Worm (Caenorhabditis elegans) whole organism, L1 larva: ENCODE data around the gene pdhk-2.

Experiments used
- blmp-1 ChIP-seq: fragments of 150-350 bp; optimal IDR thresholded peaks from 2 replicates; lab custom pipeline; 2014; ENCODE audit warnings: missing biosample characterization, missing genetic modification characterization
- efl-1 ChIP-seq, 4 experiments: fragments of 150-350 bp; optimal IDR thresholded peaks in 3 of 4; peaks in 1 of 4; 1 replicate in 1 of 4; 2 replicates in 3 of 4; lab custom pipeline; 2014; ENCODE audit warnings: missing biosample characterization in 2 of 4, missing genetic modification characterization in 2 of 4, missing genetic modification reagents in 2 of 4
- egl-27 ChIP-seq, 2 experiments: fragments of 150-350 bp in 1 of 2; sonication (generic microtip); optimal IDR thresholded peaks; 3 replicates each; lab custom pipeline; 2017 to 2018; ENCODE audit warnings: missing biosample characterization in 2 of 2, missing genetic modification characterization in 2 of 2, missing genetic modification reagents in 2 of 2
- fkh-10 ChIP-seq: sonication (generic microtip); optimal IDR thresholded peaks from 2 replicates; lab custom pipeline; 2017; ENCODE audit warnings: missing biosample characterization, missing genetic modification reagents, missing genetic modification characterization
- fos-1 ChIP-seq: fragments of 150-350 bp; optimal IDR thresholded peaks from 2 replicates; lab custom pipeline; 2014; ENCODE audit warnings: missing biosample characterization, missing genetic modification characterization
- lin-15B ChIP-seq: fragments of 150-350 bp; sonication (generic microtip); optimal IDR thresholded peaks from 3 replicates; lab custom pipeline; 2014; ENCODE audit warnings: missing biosample characterization, missing genetic modification characterization
- mep-1 ChIP-seq: fragments of 150-350 bp; optimal IDR thresholded peaks from 2 replicates; lab custom pipeline; 2014; ENCODE audit warnings: missing biosample characterization, missing genetic modification characterization
- nhr-11 ChIP-seq: fragments of 150-350 bp; optimal IDR thresholded peaks from 2 replicates; lab custom pipeline; 2014; ENCODE audit warnings: missing biosample characterization, missing genetic modification characterization
- unc-62 ChIP-seq: fragments of 150-350 bp; optimal IDR thresholded peaks from 2 replicates; lab custom pipeline; 2014; ENCODE audit warnings: missing biosample characterization, missing genetic modification reagents, missing genetic modification characterization
- xbp-1 ChIP-seq: sonication (generic microtip); optimal IDR thresholded peaks from 2 replicates; lab custom pipeline; 2016; ENCODE audit warnings: missing genetic modification characterization, missing compliant biosample characterization
- zag-1 ChIP-seq: fragments of 150-350 bp; optimal IDR thresholded peaks from 2 replicates; lab custom pipeline; 2014; ENCODE audit warnings: missing biosample characterization, missing genetic modification characterization
- zip-4 ChIP-seq: fragments of 200-800 bp; sonication (Bioruptor generic); optimal IDR thresholded peaks from 2 replicates; lab custom pipeline; 2018; ENCODE audit warnings: mild to moderate bottlenecking, missing genetic modification characterization, moderate library complexity, missing compliant biosample characterization

- TF ChIP-seq egl-27 (tag; optimal IDR thresholded peaks at IDR 0.05; lab: Kevin White, UChicago), result no peak
- TF ChIP-seq unc-62 (GFP tag; lab: Kevin White, UChicago), result no peak
- TF ChIP-seq efl-1 (optimal IDR thresholded peaks at IDR 0.05; lab: Kevin White, UChicago), result no peak
- no peak for TF ChIP-seq efl-1 (GFP tag; optimal IDR thresholded peaks at IDR 0.05 in 1 of 2; lab: Kevin White, UChicago)
- no peak for TF ChIP-seq zag-1 (tag; lab: Kevin White, UChicago)
- peak; percentile 52 for TF ChIP-seq fkh-10 (GFP tag; lab: Kevin White, UChicago)
- TF ChIP-seq lin-15B (tag; lab: Kevin White, UChicago), result no peak
- TF ChIP-seq mep-1 (tag; lab: Kevin White, UChicago), result no peak
- no peak for TF ChIP-seq xbp-1
- TF ChIP-seq blmp-1 (tag; lab: Kevin White, UChicago), result no peak
- TF ChIP-seq zip-4, result no peak
- no peak for TF ChIP-seq nhr-11
- no peak for TF ChIP-seq fos-1 (tag; lab: Kevin White, UChicago)
Measured at ce11 chrIII:8784500-8784899, 43.3 kb upstream of the pdhk-2 start.
